Fruit fly (Drosophila melanogaster): ENCODE measurements around the gene p38c.

p38c gene

DNA sequence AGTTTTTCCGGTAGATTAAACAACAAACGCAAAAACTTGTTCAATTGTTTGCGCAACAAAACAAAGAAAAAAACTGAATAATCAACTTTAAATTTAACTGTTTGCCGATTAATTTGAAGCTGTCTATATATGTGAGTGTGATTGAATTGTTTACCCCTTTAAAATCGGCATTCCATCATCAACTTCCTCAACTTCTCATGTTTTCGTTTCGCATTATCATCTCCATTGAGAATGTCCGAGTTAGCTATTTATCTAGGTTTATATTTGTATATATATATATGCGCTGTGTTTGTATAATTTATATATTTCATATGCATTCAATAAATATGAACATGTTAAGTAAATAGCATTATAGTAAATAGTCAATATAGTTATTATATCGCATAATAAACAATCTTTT lies 47.6 kb downstream of the p38c start (continued):
- TF ChIP-seq pan (optimal IDR thresholded peaks at IDR 0.05) (no peak), pan (GFP tag; optimal IDR thresholded peaks at IDR 0.05 in 1 of 2, IDR thresholded peaks at IDR 0.05 in 1 of 2) (no peak), ttk (GFP tag; IDR thresholded peaks at IDR 0.05) (no peak), CG15601 (tag; optimal IDR thresholded peaks at IDR 0.05) (no peak), CG17385 (GFP tag; optimal IDR thresholded peaks at IDR 0.05) (no peak), CG1792 (GFP tag; optimal IDR thresholded peaks at IDR 0.05) (no peak), CG17829 (tag; optimal IDR thresholded peaks at IDR 0.05) (no peak), Usf (GFP tag; optimal IDR thresholded peaks at IDR 0.05) (no peak), her (GFP tag; optimal IDR thresholded peaks at IDR 0.05) (no peak), mirr (GFP tag; optimal IDR thresholded peaks at IDR 0.05) (no peak), Dip3 (GFP tag; optimal IDR thresholded peaks at IDR 0.05) (no peak), CG8924 (tag; optimal IDR thresholded peaks at IDR 0.05) (peak; percentile 15), ase (GFP tag; IDR thresholded peaks at IDR 0.05) (no peak), CG9437 (GFP tag; optimal IDR thresholded peaks at IDR 0.05) (no peak), slp2 (GFP tag; optimal IDR thresholded peaks at IDR 0.05) (no peak), pros (GFP tag; optimal IDR thresholded peaks at IDR 0.05) (no peak), Xbp1 (GFP tag; optimal IDR thresholded peaks at IDR 0.05) (no peak), NC2α (GFP tag; optimal IDR thresholded peaks at IDR 0.05) (no peak), CG34376 (GFP tag; optimal IDR thresholded peaks at IDR 0.05) (no peak), CG12071 (GFP tag; optimal IDR thresholded peaks at IDR 0.05) (no peak), klu (GFP tag; IDR thresholded peaks at IDR 0.05) (no peak), MBD-R2 (GFP tag; IDR thresholded peaks at IDR 0.05) (no peak), CG15479 (GFP tag; optimal IDR thresholded peaks at IDR 0.05) (no peak), dati (GFP tag; IDR thresholded peaks at IDR 0.05) (no peak), CG9797 (GFP tag; optimal IDR thresholded peaks at IDR 0.05) (no peak), fd96Cb (tag; optimal IDR thresholded peaks at IDR 0.05) (no peak), hb (GFP tag; IDR thresholded peaks at IDR 0.05; ENCODE audit: partially characterized antibody) (no peak), HLHmδ (GFP tag; optimal IDR thresholded peaks at IDR 0.05) (no peak), CG12769 (tag; optimal IDR thresholded peaks at IDR 0.05) (no peak), Ets65A (GFP tag) (no peak), zfh2 (GFP tag; optimal IDR thresholded peaks at IDR 0.05) (no peak), Ssrp (tag; optimal IDR thresholded peaks at IDR 0.05) (no peak), esg (GFP tag; conservative IDR thresholded peaks at IDR 0.05) (no peak), gem (tag; optimal IDR thresholded peaks at IDR 0.05) (peak; percentile 37), ara (GFP tag; IDR thresholded peaks at IDR 0.05) (no peak), lab (GFP tag; optimal IDR thresholded peaks at IDR 0.05) (peak; percentile 46), Aef1 (GFP tag; IDR thresholded peaks at IDR 0.05) (no peak), Doc2 (GFP tag; IDR thresholded peaks at IDR 0.05) (no peak), Fer3 (tag; optimal IDR thresholded peaks at IDR 0.05) (peak; percentile 43), Dp (GFP tag; optimal IDR thresholded peaks at IDR 0.05) (no peak), CG10462 (GFP tag; optimal IDR thresholded peaks at IDR 0.05) (no peak), chif (GFP tag; optimal IDR thresholded peaks at IDR 0.05) (no peak), CG7928 (GFP tag; optimal IDR thresholded peaks at IDR 0.05) (no peak), NK7.1 (GFP tag; optimal IDR thresholded peaks at IDR 0.05) (no peak), Oli (tag; optimal IDR thresholded peaks at IDR 0.05) (no peak), CG3281 (GFP tag; optimal IDR thresholded peaks at IDR 0.05) (peak; percentile 40), org-1 (GFP tag; optimal IDR thresholded peaks at IDR 0.05) (no peak), sd (tag; optimal IDR thresholded peaks at IDR 0.05) (peak; percentile 77), pita (GFP tag; optimal IDR thresholded peaks at IDR 0.05) (no peak), crc (GFP tag; optimal IDR thresholded peaks at IDR 0.05) (no peak), psq (GFP tag; optimal IDR thresholded peaks at IDR 0.05) (no peak), CG9817 (tag; optimal IDR thresholded peaks at IDR 0.05) (no peak), wor (GFP tag; IDR thresholded peaks at IDR 0.05) (no peak)

Data from whole organism, embryonic.